Fruit fly (Drosophila melanogaster) whole organism, embryonic: Measurements from ENCODE around the gene CG4455.

Experiments
- B-H1 ChIP-seq: fragments of 200-800 bp; sonication (Bioruptor generic); IDR thresholded peaks from 3 replicates; pipeline ENCODE4 v1.3.6; 2022; ENCODE audit warnings: missing biosample characterization, missing genetic modification characterization
- Bgb ChIP-seq: fragments of 200-800 bp; sonication (Bioruptor generic); IDR thresholded peaks from 2 replicates; pipeline ENCODE4 v1.3.6; 2022; ENCODE audit warnings: missing biosample characterization, missing genetic modification characterization; ENCODE audit not compliant: partially characterized antibody
- CG10209 ChIP-seq: fragments of 200-800 bp; sonication (Bioruptor generic); optimal IDR thresholded peaks from 3 replicates; lab custom pipeline; 2017; ENCODE audit warnings: missing biosample characterization, mild to moderate bottlenecking, missing genetic modification characterization, missing genetic modification reagents
- CG11085 ChIP-seq: fragments of 200-800 bp; sonication (Bioruptor generic); IDR thresholded peaks from 2 replicates; pipeline ENCODE4 v1.3.6; 2022; ENCODE audit warnings: missing biosample characterization, missing genetic modification characterization
- CG11560 ChIP-seq: fragments of 200-800 bp; sonication (Bioruptor generic); IDR thresholded peaks from 3 replicates; pipeline ENCODE4 v1.3.6; 2022; ENCODE audit warnings: missing biosample characterization, missing genetic modification characterization
- CG12155 ChIP-seq: fragments of 200-800 bp; sonication (Bioruptor generic); optimal IDR thresholded peaks from 3 replicates; lab custom pipeline; 2016; ENCODE audit warnings: missing biosample characterization, missing genetic modification characterization
- CG12659 ChIP-seq: fragments of 200-800 bp; sonication (Bioruptor generic); optimal IDR thresholded peaks from 3 replicates; lab custom pipeline; 2017; ENCODE audit warnings: mild to moderate bottlenecking, missing biosample characterization, missing genetic modification reagents, missing genetic modification characterization
- CG13775 ChIP-seq: fragments of 200-800 bp; sonication (Bioruptor generic); optimal IDR thresholded peaks from 3 replicates; lab custom pipeline; 2017; ENCODE audit warnings: missing biosample characterization, mild to moderate bottlenecking, missing genetic modification characterization
- CG1529 ChIP-seq: fragments of 200-800 bp; sonication (Bioruptor generic); optimal IDR thresholded peaks from 3 replicates; lab custom pipeline; 2018; ENCODE audit warnings: missing biosample characterization, missing genetic modification characterization
- CG15479 ChIP-seq: fragments of 200-800 bp; sonication (Bioruptor generic); optimal IDR thresholded peaks from 3 replicates; lab custom pipeline; 2019; ENCODE audit warnings: missing biosample characterization, mild to moderate bottlenecking, missing genetic modification characterization, moderate library complexity
- CG17568 ChIP-seq: fragments of 200-800 bp; sonication (Bioruptor generic); optimal IDR thresholded peaks from 2 replicates; lab custom pipeline; 2018; ENCODE audit warnings: missing biosample characterization, mild to moderate bottlenecking, missing genetic modification characterization, moderate library complexity
- CG2202 ChIP-seq: fragments of 200-800 bp; sonication (Bioruptor generic); optimal IDR thresholded peaks from 2 replicates; lab custom pipeline; 2018; ENCODE audit warnings: missing biosample characterization, mild to moderate bottlenecking, missing genetic modification characterization
- CG34422 ChIP-seq: fragments of 200-800 bp; sonication (Bioruptor generic); IDR thresholded peaks from 3 replicates; pipeline ENCODE4 v1.3.6; 2022; ENCODE audit warnings: missing biosample characterization, missing genetic modification characterization
- CG4854 ChIP-seq: fragments of 200-800 bp; sonication (Bioruptor generic); optimal IDR thresholded peaks from 2 replicates; lab custom pipeline; 2016; ENCODE audit warnings: missing biosample characterization, missing genetic modification characterization, inconsistent platforms
- CG5953 ChIP-seq: fragments of 200-800 bp; sonication (Bioruptor generic); IDR thresholded peaks from 2 replicates; pipeline ENCODE4 v1.3.6; 2022; ENCODE audit warnings: missing biosample characterization, missing genetic modification characterization
- CG6654 ChIP-seq: fragments of 200-800 bp; sonication (Bioruptor generic); optimal IDR thresholded peaks from 2 replicates; lab custom pipeline; 2017; ENCODE audit warnings: missing biosample characterization, mild to moderate bottlenecking, missing genetic modification characterization
- CG7963 ChIP-seq: fragments of 200-800 bp; sonication (Bioruptor generic); IDR thresholded peaks from 3 replicates; pipeline ENCODE4 v1.3.6; 2022; ENCODE audit warnings: missing biosample characterization, missing genetic modification characterization; ENCODE audit not compliant: partially characterized antibody
- CG8359 ChIP-seq: fragments of 200-800 bp; sonication (Bioruptor generic); optimal IDR thresholded peaks from 2 replicates; lab custom pipeline; 2017; ENCODE audit warnings: missing biosample characterization, mild to moderate bottlenecking, missing genetic modification characterization, borderline replicate concordance
- CG8388 ChIP-seq: fragments of 200-800 bp; sonication (Bioruptor generic); optimal IDR thresholded peaks from 2 replicates; lab custom pipeline; 2019; ENCODE audit warnings: missing biosample characterization, mild to moderate bottlenecking, missing genetic modification characterization, moderate library complexity
- CG8924 ChIP-seq: fragments of 200-800 bp; optimal IDR thresholded peaks from 3 replicates; lab custom pipeline; 2019; ENCODE audit warnings: missing biosample characterization, mild to moderate bottlenecking, missing genetic modification characterization, moderate library complexity
- Drgx ChIP-seq: fragments of 200-800 bp; sonication (Bioruptor generic); IDR thresholded peaks from 2 replicates; pipeline ENCODE4 v1.3.6; 2022; ENCODE audit warnings: missing biosample characterization, missing genetic modification characterization
- E2f1 ChIP-seq: fragments of 200-800 bp; sonication (Bioruptor generic); IDR thresholded peaks from 2 replicates; pipeline ENCODE4 v1.3.6; 2022; ENCODE audit warnings: missing biosample characterization, missing genetic modification characterization
- ERR ChIP-seq: fragments of 200-800 bp; sonication (Bioruptor generic); optimal IDR thresholded peaks from 2 replicates; lab custom pipeline; 2016; ENCODE audit warnings: missing biosample characterization, missing genetic modification characterization
- Ets97D ChIP-seq: fragments of 200-800 bp; sonication (Bioruptor generic); optimal IDR thresholded peaks from 3 replicates; lab custom pipeline; 2016; ENCODE audit warnings: missing biosample characterization, missing genetic modification characterization
- Fer1 ChIP-seq: fragments of 200-800 bp; sonication (Bioruptor generic); optimal IDR thresholded peaks from 2 replicates; lab custom pipeline; 2017; ENCODE audit warnings: missing biosample characterization, mild to moderate bottlenecking, missing genetic modification characterization
- HLH4C ChIP-seq: fragments of 200-800 bp; sonication (Bioruptor generic); IDR thresholded peaks from 3 replicates; pipeline ENCODE4 v1.3.6; 2022; ENCODE audit warnings: missing biosample characterization, missing genetic modification characterization; ENCODE audit not compliant: partially characterized antibody
- HmgZ ChIP-seq: fragments of 200-800 bp; sonication (Bioruptor generic); optimal IDR thresholded peaks from 2 replicates; lab custom pipeline; 2018; ENCODE audit warnings: missing biosample characterization, mild to moderate bottlenecking, missing genetic modification characterization
- Hsf ChIP-seq: fragments of 200-800 bp; sonication (Bioruptor generic); optimal IDR thresholded peaks from 3 replicates; lab custom pipeline; 2016; ENCODE audit warnings: missing biosample characterization, missing genetic modification characterization
- Lim3 ChIP-seq: fragments of 200-800 bp; sonication (Bioruptor generic); IDR thresholded peaks from 2 replicates; pipeline ENCODE4 v1.3.6; 2022; ENCODE audit warnings: missing biosample characterization, missing genetic modification characterization
- Med ChIP-seq: fragments of 200-800 bp; sonication (Bioruptor generic); peaks from one replicate; lab custom pipeline; 2016; ENCODE audit warnings: missing biosample characterization, missing genetic modification characterization, mild to moderate bottlenecking, inconsistent platforms, moderate library complexity
- Meics ChIP-seq: fragments of 200-800 bp; sonication (Bioruptor generic); optimal IDR thresholded peaks from 2 replicates; lab custom pipeline; 2017; ENCODE audit warnings: missing biosample characterization, mild to moderate bottlenecking, missing genetic modification characterization
- NC2β ChIP-seq: fragments of 200-800 bp; sonication (Bioruptor generic); optimal IDR thresholded peaks from 2 replicates; lab custom pipeline; 2016; ENCODE audit warnings: missing biosample characterization, missing genetic modification characterization
- Ptx1 ChIP-seq: fragments of 200-800 bp; sonication (Bioruptor generic); IDR thresholded peaks from 2 replicates; pipeline ENCODE4 v1.3.6; 2022; ENCODE audit warnings: missing biosample characterization, missing genetic modification characterization
- Ravus ChIP-seq: fragments of 200-800 bp; sonication (Bioruptor generic); IDR thresholded peaks from 2 replicates; pipeline ENCODE4 v1.3.6; 2022; ENCODE audit warnings: missing biosample characterization, missing genetic modification characterization
- Taf1 ChIP-seq: fragments of 200-800 bp; sonication (Bioruptor generic); IDR thresholded peaks from 2 replicates; pipeline ENCODE4 v1.3.6; 2022; ENCODE audit warnings: missing biosample characterization, missing genetic modification characterization
- Trl ChIP-seq, 3 experiments: fragments of >200 bp in 2 of 3; fragments of 200-800 bp in 1 of 3; sonication (Bioruptor generic) in 1 of 3; optimal IDR thresholded peaks; 2 replicates in 1 of 3; 3 replicates in 2 of 3; lab custom pipeline; 2016 to 2017; ENCODE audit warnings: missing biosample characterization in 1 of 3, missing genetic modification characterization in 1 of 3
- ara ChIP-seq: fragments of 200-800 bp; sonication (Bioruptor generic); IDR thresholded peaks from 2 replicates; pipeline ENCODE4 v1.3.6; 2022; ENCODE audit warnings: missing biosample characterization, missing genetic modification characterization
- ato ChIP-seq: fragments of 200-800 bp; sonication (Bioruptor generic); IDR thresholded peaks from 2 replicates; pipeline ENCODE4 v1.3.6; 2022; ENCODE audit warnings: missing biosample characterization, missing genetic modification characterization; ENCODE audit not compliant: partially characterized antibody
- bbx ChIP-seq: fragments of 200-800 bp; sonication (Bioruptor generic); IDR thresholded peaks from 2 replicates; pipeline ENCODE4 v1.3.6; 2022; ENCODE audit warnings: missing biosample characterization, missing genetic modification characterization; ENCODE audit not compliant: partially characterized antibody
- cato ChIP-seq: fragments of 200-800 bp; sonication (Bioruptor generic); optimal IDR thresholded peaks from 2 replicates; lab custom pipeline; 2016; ENCODE audit warnings: missing biosample characterization, missing genetic modification characterization, borderline replicate concordance
- dan ChIP-seq: fragments of 200-800 bp; sonication (Bioruptor generic); IDR thresholded peaks from 2 replicates; pipeline ENCODE4 v1.3.6; 2022; ENCODE audit warnings: missing biosample characterization, missing genetic modification characterization
- eyg ChIP-seq: fragments of 200-800 bp; sonication (Bioruptor generic); optimal IDR thresholded peaks from 3 replicates; lab custom pipeline; 2016; ENCODE audit warnings: missing biosample characterization, missing genetic modification characterization
- fu2 ChIP-seq: fragments of 200-800 bp; sonication (Bioruptor generic); optimal IDR thresholded peaks from 2 replicates; lab custom pipeline; 2016; ENCODE audit warnings: missing biosample characterization, missing genetic modification characterization
- gro ChIP-seq: fragments of 200-800 bp; sonication (Bioruptor generic); optimal IDR thresholded peaks from 2 replicates; lab custom pipeline; 2016; ENCODE audit warnings: missing biosample characterization, missing genetic modification characterization
- gsb-n ChIP-seq: fragments of 200-800 bp; sonication (Bioruptor generic); optimal IDR thresholded peaks from 3 replicates; lab custom pipeline; 2018; ENCODE audit warnings: missing biosample characterization, mild to moderate bottlenecking, missing genetic modification characterization
- jumu ChIP-seq: fragments of 200-800 bp; sonication (Bioruptor generic); optimal IDR thresholded peaks from 3 replicates; lab custom pipeline; 2016; ENCODE audit warnings: missing biosample characterization, missing genetic modification characterization
- nmo ChIP-seq: fragments of 200-800 bp; sonication (Bioruptor generic); optimal IDR thresholded peaks from 2 replicates; lab custom pipeline; 2018; ENCODE audit warnings: missing biosample characterization, mild to moderate bottlenecking, missing genetic modification characterization, moderate library complexity
- pho ChIP-seq: fragments of 200-800 bp; sonication (Bioruptor generic); optimal IDR thresholded peaks from 2 replicates; lab custom pipeline; 2016; ENCODE audit warnings: missing biosample characterization, missing genetic modification characterization
- ssp ChIP-seq: fragments of 200-800 bp; sonication (Bioruptor generic); IDR thresholded peaks from 2 replicates; pipeline ENCODE4 v1.3.6; 2022; ENCODE audit warnings: missing biosample characterization, missing genetic modification characterization
- ttk ChIP-seq: fragments of 200-800 bp; sonication (Bioruptor generic); IDR thresholded peaks from 2 replicates; pipeline ENCODE4 v2.1.2; 2022; ENCODE audit warnings: missing biosample characterization, missing genetic modification characterization
- tx ChIP-seq: fragments of 200-800 bp; sonication (Bioruptor generic); optimal IDR thresholded peaks from 2 replicates; lab custom pipeline; 2016; ENCODE audit warnings: missing biosample characterization, missing genetic modification characterization

Gene CG4455

DNA sequence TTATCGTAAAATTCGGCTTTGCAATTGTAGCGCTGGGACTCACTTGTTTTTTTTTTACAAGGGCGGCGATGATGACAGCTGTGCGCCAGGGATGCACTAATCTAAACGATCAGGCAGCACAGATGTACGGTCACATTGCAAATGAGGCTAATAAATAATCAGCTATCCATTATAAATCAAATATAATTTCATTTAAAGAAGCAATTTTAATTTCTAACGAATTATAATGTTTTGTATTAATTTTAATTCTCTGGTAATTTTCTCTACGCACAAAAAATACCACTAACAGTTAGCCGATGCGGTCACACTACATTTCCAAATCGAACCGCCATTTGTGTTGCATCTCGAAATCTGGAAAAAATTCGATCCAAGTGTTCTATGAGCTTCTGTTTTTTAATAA is 42.1 kb upstream of the CG4455 start, which contains the start of the genes cni and fzy (continued):
- TF ChIP-seq HLH4C (GFP tag; lab: Robert Waterston, UW) (no peak), CG12155 (GFP tag; lab: Kevin White, UChicago) (peak; percentile 37), B-H1 (no peak), CG8924 (peak; percentile 35), nmo (GFP tag; lab: Kevin White, UChicago) (peak; percentile 73), jumu (GFP tag; lab: Kevin White, UChicago) (no peak), Drgx (GFP tag; lab: Robert Waterston, UW) (no peak), CG12659 (GFP tag; lab: Kevin White, UChicago) (peak; percentile 74), Ravus (GFP tag; lab: Robert Waterston, UW) (no peak), Ets97D (GFP tag; lab: Kevin White, UChicago) (peak; percentile 73), Ptx1 (GFP tag; lab: Robert Waterston, UW) (no peak), Lim3 (no peak), Trl (optimal IDR thresholded peaks at IDR 0.05; lab: Kevin White, UChicago) (no peak), Trl (GFP tag; optimal IDR thresholded peaks at IDR 0.05; lab: Kevin White, UChicago) (no peak), CG11085 (GFP tag; lab: Robert Waterston, UW) (no peak), tx (GFP tag; lab: Kevin White, UChicago) (no peak), CG8388 (no peak), CG2202 (tag; lab: Kevin White, UChicago) (no peak), Taf1 (GFP tag; lab: Robert Waterston, UW) (no peak), gsb-n (tag; lab: Kevin White, UChicago) (peak; percentile 40), Bgb (GFP tag; lab: Robert Waterston, UW) (0 out of 2 replicates have a peak, but pooled peaks have one; percentile 16), CG11560 (tag; lab: Robert Waterston, UW) (no peak), ERR (GFP tag; lab: Kevin White, UChicago) (no peak), Hsf (GFP tag; lab: Kevin White, UChicago) (peak; percentile 48), dan (GFP tag; lab: Robert Waterston, UW) (no peak), CG1529 (GFP tag; lab: Kevin White, UChicago) (no peak), Fer1 (GFP tag; lab: Kevin White, UChicago) (no peak), HmgZ (tag; lab: Kevin White, UChicago) (peak; percentile 56), CG5953 (no peak), ssp (GFP tag; lab: Robert Waterston, UW) (no peak), CG6654 (GFP tag; lab: Kevin White, UChicago) (no peak), CG17568 (no peak), CG10209 (peak; percentile 11), pho (no peak), ttk (no peak), ato (GFP tag; lab: Robert Waterston, UW) (no peak), CG8359 (no peak), CG4854 (GFP tag; lab: Kevin White, UChicago) (no peak), CG13775 (GFP tag; lab: Kevin White, UChicago) (peak; percentile 45), cato (no peak), eyg (no peak), Med (GFP tag; lab: Kevin White, UChicago) (peak; percentile 10), bbx (GFP tag; lab: Robert Waterston, UW) (0 out of 2 replicates have a peak, but pooled peaks have one; percentile 10), CG15479 (GFP tag; lab: Kevin White, UChicago) (no peak), ara (GFP tag; lab: Robert Waterston, UW) (no peak), NC2β (GFP tag; lab: Kevin White, UChicago) (no peak), CG7963 (no peak), gro (GFP tag; lab: Kevin White, UChicago) (no peak), fu2 (GFP tag; lab: Kevin White, UChicago) (peak; percentile 9), E2f1 (no peak), Meics (no peak), CG34422 (GFP tag; lab: Robert Waterston, UW) (no peak)
